Worm (Caenorhabditis elegans): ENCODE results near the gene C14H10.2.

DNA sequence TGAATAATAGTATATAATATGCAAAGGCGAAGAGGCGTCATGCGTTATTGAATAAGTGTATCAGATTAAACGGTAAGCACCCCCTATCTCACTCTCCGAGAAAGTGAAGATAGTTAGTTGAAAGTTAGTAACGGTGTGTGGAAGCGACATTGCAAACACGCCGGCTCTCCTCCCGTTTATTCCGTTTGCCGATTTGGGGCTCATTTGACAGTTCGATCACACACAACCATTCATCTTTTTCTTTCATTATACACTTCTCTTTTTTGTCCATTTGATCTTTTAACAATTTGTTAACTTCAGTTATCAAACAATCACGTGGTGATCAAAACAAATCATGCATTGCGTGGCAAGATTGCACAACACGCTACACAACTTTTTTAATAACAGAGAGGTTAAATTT lies 26.6 kb upstream of the C14H10.2 start, which contains the start of gene slc-9B.1:
- TF ChIP-seq tbx-11 (GFP tag; IDR thresholded peaks at IDR 0.05), result no peak
- TF ChIP-seq flt-1 (GFP tag; IDR thresholded peaks at IDR 0.05), result no peak
- no peak for TF ChIP-seq tra-4 (tag; optimal IDR thresholded peaks at IDR 0.05)
- no peak for TF ChIP-seq ama-1 (optimal IDR thresholded peaks at IDR 0.05)
- no peak for TF ChIP-seq ceh-36 (tag; optimal IDR thresholded peaks at IDR 0.05)
- TF ChIP-seq aly-1 (tag; optimal IDR thresholded peaks at IDR 0.05), result no peak

Measured in whole organism, early embryonic.